Worm (Caenorhabditis elegans) whole organism, L4 larva: Measurements from ENCODE around the gene nhr-30.

Experiments
- T20F7.1 ChIP-seq: fragments of 200-800 bp; sonication (Bioruptor generic); optimal IDR thresholded peaks from 2 replicates; lab custom pipeline; 2018; ENCODE audit warnings: mild to moderate bottlenecking, missing genetic modification characterization, missing compliant biosample characterization
- ZK546.5 ChIP-seq, 2 experiments: sonication (generic microtip); optimal IDR thresholded peaks; 2 replicates each; lab custom pipeline; 2017; ENCODE audit warnings: missing biosample characterization in 2 of 2, missing genetic modification characterization in 2 of 2
- aha-1 ChIP-seq: fragments of 150-350 bp; peaks from one replicate; lab custom pipeline; 2014; ENCODE audit warnings: missing biosample characterization, missing genetic modification characterization
- arid-1 ChIP-seq: fragments of 200-800 bp; sonication (Bioruptor generic); conservative IDR thresholded peaks from 2 replicates; pipeline ENCODE4 v1.3.6; 2022; ENCODE audit warnings: missing genetic modification reagents, missing genetic modification characterization, missing compliant biosample characterization
- daf-12 ChIP-seq: fragments of 150-350 bp; optimal IDR thresholded peaks from 2 replicates; lab custom pipeline; 2014; ENCODE audit warnings: missing biosample characterization, missing genetic modification reagents, missing genetic modification characterization
- fkh-10 ChIP-seq: fragments of 150-350 bp; optimal IDR thresholded peaks from 2 replicates; lab custom pipeline; 2014; ENCODE audit warnings: missing biosample characterization, missing genetic modification reagents, missing genetic modification characterization
- lin-39 ChIP-seq: fragments of 150-350 bp; optimal IDR thresholded peaks from 2 replicates; lab custom pipeline; 2014; ENCODE audit warnings: missing biosample characterization, missing genetic modification reagents, missing genetic modification characterization
- nhr-102 ChIP-seq: sonication (generic microtip); optimal IDR thresholded peaks from 2 replicates; lab custom pipeline; 2016; ENCODE audit warnings: mild to moderate bottlenecking, missing genetic modification characterization, moderate library complexity, missing compliant biosample characterization
- nhr-25 ChIP-seq: sonication (generic microtip); optimal IDR thresholded peaks from 2 replicates; lab custom pipeline; 2017; ENCODE audit warnings: missing genetic modification characterization, mild to moderate bottlenecking, missing compliant biosample characterization, antibody characterized with exemption, moderate library complexity, borderline replicate concordance; ENCODE audit not compliant: insufficient read depth
- php-3 ChIP-seq: fragments of 200-800 bp; sonication (Bioruptor generic); IDR thresholded peaks from 2 replicates; pipeline ENCODE4 v1.3.6; 2022; ENCODE audit warnings: missing genetic modification reagents, missing genetic modification characterization, missing compliant biosample characterization
- saeg-2 ChIP-seq: fragments of 200-800 bp; sonication (Bioruptor generic); IDR thresholded peaks from 2 replicates; pipeline ENCODE4 v1.3.6; 2022; ENCODE audit warnings: missing genetic modification reagents, missing genetic modification characterization, missing compliant biosample characterization
- zag-1 ChIP-seq: fragments of 150-350 bp; optimal IDR thresholded peaks from 2 replicates; lab custom pipeline; 2014; ENCODE audit warnings: missing biosample characterization, missing genetic modification characterization

ce11 chrV:9074360-9074834 is 29.4 kb downstream of the nhr-30 start:
- no peak for TF ChIP-seq ZK546.5 (tag; optimal IDR thresholded peaks at IDR 0.05; lab: Kevin White, UChicago)
- TF ChIP-seq T20F7.1 (GFP tag; lab: Kevin White, UChicago): no peak
- TF ChIP-seq nhr-102: no peak
- TF ChIP-seq saeg-2 (GFP tag; lab: Robert Waterston, UW): no peak
- peak; percentile 76 for TF ChIP-seq php-3 (GFP tag; lab: Robert Waterston, UW)
- TF ChIP-seq fkh-10 (GFP tag; lab: Kevin White, UChicago): no peak
- no peak for TF ChIP-seq lin-39 (tag; lab: Kevin White, UChicago)
- peak; percentile 96 for TF ChIP-seq aha-1 (tag; lab: Kevin White, UChicago)
- TF ChIP-seq zag-1 (tag; lab: Kevin White, UChicago): no peak
- no peak for TF ChIP-seq arid-1
- TF ChIP-seq daf-12 (tag; lab: Kevin White, UChicago): no peak
- TF ChIP-seq nhr-25: no peak
